Fruit fly (Drosophila melanogaster) whole organism, embryonic: ENCODE data around the gene Tollo.
A peak's percentile ranks its signal among the peaks of the same experiment; 100 is the strongest.

ENCODE experiments used
- CG11504 ChIP-seq: fragments of 200-800 bp; sonication (Bioruptor generic); optimal IDR thresholded peaks from 3 replicates; lab custom pipeline; 2019; ENCODE audit warnings: missing biosample characterization, mild to moderate bottlenecking, missing genetic modification characterization, moderate library complexity
- CG18764 ChIP-seq: fragments of 200-800 bp; sonication (Bioruptor generic); optimal IDR thresholded peaks from 3 replicates; lab custom pipeline; 2016; ENCODE audit warnings: missing biosample characterization, missing genetic modification characterization
- Hr78 ChIP-seq, 2 experiments: fragments of 200-800 bp in 1 of 2; fragments of >200 bp in 1 of 2; sonication (Bioruptor generic) in 1 of 2; optimal IDR thresholded peaks; 2 replicates each; lab custom pipeline; 2017 to 2019; ENCODE audit warnings: missing biosample characterization in 2 of 2, missing genetic modification characterization in 2 of 2, mild to moderate bottlenecking in 1 of 2, moderate library complexity in 1 of 2
- inv ChIP-seq: fragments of 200-800 bp; sonication (Bioruptor generic); IDR thresholded peaks from 2 replicates; pipeline ENCODE4 v1.3.6; 2022; ENCODE audit warnings: missing biosample characterization, missing genetic modification characterization; ENCODE audit not compliant: partially characterized antibody
- trem ChIP-seq: fragments of 200-800 bp; optimal IDR thresholded peaks from 3 replicates; lab custom pipeline; 2019; ENCODE audit warnings: missing biosample characterization, mild to moderate bottlenecking, missing genetic modification characterization, moderate library complexity

DNA sequence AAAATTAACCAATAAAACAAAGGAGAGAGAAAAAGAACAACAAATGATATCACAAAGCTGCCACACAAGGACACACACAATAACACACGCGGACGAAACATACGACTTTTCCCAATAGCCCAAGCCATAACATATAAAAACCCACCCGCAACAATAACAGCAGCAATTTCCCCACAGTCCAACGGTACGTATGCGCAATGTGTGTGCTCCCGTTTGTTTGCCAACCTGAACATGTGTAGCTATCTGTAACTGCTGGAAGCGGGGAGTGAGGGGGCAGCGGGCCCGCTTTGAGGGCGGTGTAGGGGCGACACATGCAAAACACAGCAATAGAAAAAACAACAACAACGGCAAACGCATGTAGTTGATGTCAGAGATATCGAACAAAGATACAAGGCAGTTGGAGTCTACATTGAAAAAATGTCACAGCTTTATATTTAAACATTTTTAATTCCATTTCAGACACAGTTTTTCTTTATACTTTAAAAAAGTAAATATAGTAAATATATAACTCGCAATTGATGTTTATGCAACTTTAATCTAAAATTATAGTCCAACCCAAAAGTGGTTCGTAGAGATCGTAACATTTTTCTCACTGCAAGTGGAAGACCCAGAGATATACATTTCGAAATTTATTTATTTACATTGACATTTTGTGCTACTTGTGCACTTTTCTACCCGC lies 33.4 kb downstream of the Tollo start:
- TF ChIP-seq CG18764 (GFP tag; lab: Kevin White, UChicago) = no peak
- no peak for TF ChIP-seq inv (GFP tag; lab: Robert Waterston, UW)
- TF ChIP-seq CG11504 (tag; lab: Kevin White, UChicago) = peak; percentile 34
- TF ChIP-seq trem (tag; lab: Kevin White, UChicago) = no peak
- no peak for TF ChIP-seq Hr78 (GFP tag; optimal IDR thresholded peaks at IDR 0.05; lab: Kevin White, UChicago)
